Worm (Caenorhabditis elegans) whole organism, young adult: ENCODE measurements around the gene ZC373.2.

Experiments used
- F33H1.4 ChIP-seq: fragments of 200-800 bp; sonication (Bioruptor generic); IDR thresholded peaks from 2 replicates; pipeline ENCODE4 v1.3.6; 2022; ENCODE audit warnings: missing genetic modification reagents, missing genetic modification characterization, missing compliant biosample characterization
- F52B5.7 ChIP-seq: sonication (generic microtip); optimal IDR thresholded peaks from 2 replicates; lab custom pipeline; 2016; ENCODE audit warnings: mild to moderate bottlenecking, missing genetic modification characterization, missing compliant biosample characterization
- F55B11.4 ChIP-seq: sonication (generic microtip); optimal IDR thresholded peaks from 2 replicates; lab custom pipeline; 2016; ENCODE audit warnings: missing compliant biosample characterization, missing genetic modification characterization, borderline replicate concordance; ENCODE audit not compliant: insufficient read depth
- F57A8.1 ChIP-seq: fragments of 200-800 bp; sonication (Bioruptor generic); optimal IDR thresholded peaks from 2 replicates; lab custom pipeline; 2018; ENCODE audit warnings: mild to moderate bottlenecking, missing genetic modification characterization, moderate library complexity, missing compliant biosample characterization
- K11D2.4 ChIP-seq: fragments of 200-800 bp; sonication (Bioruptor generic); IDR thresholded peaks from 2 replicates; pipeline ENCODE4 v1.3.6; 2022; ENCODE audit warnings: missing genetic modification reagents, missing genetic modification characterization, missing compliant biosample characterization
- ama-1 ChIP-seq, 3 experiments: fragments of 150-350 bp in 1 of 3; sonication (generic microtip) in 2 of 3; optimal IDR thresholded peaks; 2 replicates each; lab custom pipeline; 2014 to 2018; ENCODE audit warnings: missing biosample characterization in 2 of 3, missing genetic modification characterization in 2 of 3, missing genetic modification reagents in 2 of 3
- fkh-3 ChIP-seq: sonication (generic microtip); optimal IDR thresholded peaks from 2 replicates; lab custom pipeline; 2016; ENCODE audit warnings: mild to moderate bottlenecking, missing genetic modification characterization, missing compliant biosample characterization
- let-526 ChIP-seq: fragments of 200-800 bp; sonication (Bioruptor generic); IDR thresholded peaks from 2 replicates; pipeline ENCODE4 v1.3.6; 2022; ENCODE audit warnings: missing genetic modification reagents, missing genetic modification characterization, missing compliant biosample characterization
- lin-35 ChIP-seq, 3 experiments: fragments of 150-350 bp in 2 of 3; sonication (generic microtip) in 1 of 3; optimal IDR thresholded peaks; 2 replicates each; lab custom pipeline; 2014 to 2018; ENCODE audit warnings: missing biosample characterization in 3 of 3, missing genetic modification characterization in 3 of 3, missing genetic modification reagents in 3 of 3
- madf-8 ChIP-seq: fragments of 200-800 bp; sonication (Bioruptor generic); conservative IDR thresholded peaks from 2 replicates; pipeline ENCODE4 v1.3.6; 2022; ENCODE audit warnings: missing genetic modification reagents, missing genetic modification characterization, missing compliant biosample characterization
- nhr-80 ChIP-seq: sonication (generic microtip); optimal IDR thresholded peaks from 2 replicates; lab custom pipeline; 2016; ENCODE audit warnings: missing genetic modification characterization, missing compliant biosample characterization
- pbrm-1 ChIP-seq: fragments of 200-800 bp; sonication (Bioruptor generic); IDR thresholded peaks from 2 replicates; pipeline ENCODE4 v1.3.6; 2022; ENCODE audit warnings: missing genetic modification reagents, missing genetic modification characterization, missing compliant biosample characterization
- pha-4 ChIP-seq: fragments of 150-350 bp; sonication (generic microtip); optimal IDR thresholded peaks from 2 replicates; lab custom pipeline; 2014; ENCODE audit warnings: missing biosample characterization, missing genetic modification reagents, missing genetic modification characterization

DNA sequence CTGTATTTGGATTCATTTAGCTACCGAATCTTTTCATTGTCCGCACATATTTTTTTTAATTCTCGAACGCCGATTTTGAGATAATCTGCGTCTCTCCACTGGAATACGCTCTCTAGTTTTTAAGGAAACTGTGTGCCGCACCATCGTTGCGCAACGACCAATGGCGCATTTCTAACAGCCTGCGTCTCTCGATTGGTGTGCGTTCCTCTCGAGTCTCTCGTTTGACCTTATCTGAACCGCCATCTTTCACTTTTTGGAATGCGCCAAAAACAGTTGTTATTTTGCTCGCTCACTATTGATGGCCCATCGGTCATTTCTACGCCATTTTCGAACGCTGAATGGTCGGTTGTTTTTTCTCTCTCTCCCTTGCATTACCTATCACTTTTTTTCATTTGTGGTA is 25.0 kb upstream of the ZC373.2 start:
- TF ChIP-seq F55B11.4 (tag; lab: Kevin White, UChicago): no peak
- no peak for TF ChIP-seq K11D2.4 (GFP tag; lab: Robert Waterston, UW)
- 0 out of 2 replicates have a peak, but pooled peaks have one; percentile 26 for TF ChIP-seq madf-8
- no peak for TF ChIP-seq nhr-80 (tag; lab: Kevin White, UChicago)
- no peak for TF ChIP-seq ama-1 (optimal IDR thresholded peaks at IDR 0.05; lab: Kevin White, UChicago)
- no peak for TF ChIP-seq ama-1 (GFP tag; optimal IDR thresholded peaks at IDR 0.05; lab: Kevin White, UChicago)
- TF ChIP-seq fkh-3 (tag; lab: Kevin White, UChicago): no peak
- TF ChIP-seq lin-35 (GFP tag; optimal IDR thresholded peaks at IDR 0.05; lab: Kevin White, UChicago): no peak
- no peak for TF ChIP-seq F33H1.4
- TF ChIP-seq let-526 (GFP tag; lab: Robert Waterston, UW): no peak
- TF ChIP-seq pbrm-1 (GFP tag; lab: Robert Waterston, UW): no peak
- TF ChIP-seq F57A8.1: no peak
- no peak for TF ChIP-seq F52B5.7 (tag; lab: Kevin White, UChicago)
- TF ChIP-seq pha-4 (tag; lab: Kevin White, UChicago): no peak
